Worm (Caenorhabditis elegans) whole organism, mixed stage, embryonic: Measurements from ENCODE around the gene haao-1.

Source experiments
- M03D4.4 ChIP-seq: sonication (generic microtip); optimal IDR thresholded peaks from 2 replicates; lab custom pipeline; 2017; ENCODE audit warnings: mild to moderate bottlenecking, missing genetic modification characterization, missing compliant biosample characterization
- bed-3 ChIP-seq: fragments of 200-800 bp; sonication (Bioruptor generic); optimal IDR thresholded peaks from 3 replicates; lab custom pipeline; 2018; ENCODE audit warnings: mild to moderate bottlenecking, missing genetic modification characterization, moderate library complexity, missing compliant biosample characterization
- blmp-1 ChIP-seq: fragments of 150-350 bp; optimal IDR thresholded peaks from 2 replicates; lab custom pipeline; 2014; ENCODE audit warnings: missing biosample characterization, missing genetic modification characterization
- ceh-39 ChIP-seq: fragments of 150-350 bp; optimal IDR thresholded peaks from 2 replicates; lab custom pipeline; 2014; ENCODE audit warnings: missing biosample characterization, missing genetic modification characterization
- ceh-83 ChIP-seq: fragments of 200-800 bp; sonication (Bioruptor generic); optimal IDR thresholded peaks from 2 replicates; lab custom pipeline; 2018; ENCODE audit warnings: mild to moderate bottlenecking, missing genetic modification characterization, missing compliant biosample characterization
- ces-1 ChIP-seq: fragments of 150-350 bp; optimal IDR thresholded peaks from 2 replicates; lab custom pipeline; 2014; ENCODE audit warnings: missing biosample characterization, missing genetic modification reagents, missing genetic modification characterization
- cnd-1 ChIP-seq: fragments of 200-800 bp; sonication (Bioruptor generic); optimal IDR thresholded peaks from 2 replicates; lab custom pipeline; 2018; ENCODE audit warnings: mild to moderate bottlenecking, missing genetic modification characterization, missing compliant biosample characterization
- drap-1 ChIP-seq: fragments of 200-800 bp; sonication (Bioruptor generic); optimal IDR thresholded peaks from 3 replicates; lab custom pipeline; 2018; ENCODE audit warnings: mild to moderate bottlenecking, missing genetic modification characterization, missing compliant biosample characterization
- elt-1 ChIP-seq: sonication (generic microtip); optimal IDR thresholded peaks from 2 replicates; lab custom pipeline; 2017; ENCODE audit warnings: missing genetic modification characterization, mild to moderate bottlenecking, missing compliant biosample characterization, antibody characterized with exemption, moderate library complexity, borderline replicate concordance; ENCODE audit not compliant: insufficient read depth
- flh-1 ChIP-seq: fragments of 200-800 bp; sonication (Bioruptor generic); optimal IDR thresholded peaks from 2 replicates; lab custom pipeline; 2018; ENCODE audit warnings: mild to moderate bottlenecking, missing genetic modification characterization, moderate library complexity, missing compliant biosample characterization
- ham-2 ChIP-seq: fragments of 200-800 bp; sonication (Bioruptor generic); optimal IDR thresholded peaks from 2 replicates; lab custom pipeline; 2018; ENCODE audit warnings: mild to moderate bottlenecking, missing genetic modification characterization, missing compliant biosample characterization
- hlh-1 ChIP-seq: fragments of 150-350 bp; optimal IDR thresholded peaks from 2 replicates; lab custom pipeline; 2014; ENCODE audit warnings: missing biosample characterization, missing genetic modification reagents, missing genetic modification characterization
- lin-32 ChIP-seq: fragments of 200-800 bp; sonication (Bioruptor generic); optimal IDR thresholded peaks from 2 replicates; lab custom pipeline; 2018; ENCODE audit warnings: mild to moderate bottlenecking, missing genetic modification characterization, missing compliant biosample characterization
- lsy-2 ChIP-seq: fragments of 150-350 bp; optimal IDR thresholded peaks from 2 replicates; lab custom pipeline; 2014; ENCODE audit warnings: missing biosample characterization, missing genetic modification characterization
- mab-5 ChIP-seq: fragments of 150-350 bp; optimal IDR thresholded peaks from 2 replicates; lab custom pipeline; 2014; ENCODE audit warnings: missing biosample characterization, missing genetic modification characterization
- mep-1 ChIP-seq: fragments of 150-350 bp; optimal IDR thresholded peaks from 2 replicates; lab custom pipeline; 2017; ENCODE audit warnings: missing biosample characterization, missing genetic modification reagents, missing genetic modification characterization, inconsistent platforms
- mls-2 ChIP-seq: sonication (generic microtip); optimal IDR thresholded peaks from 2 replicates; lab custom pipeline; 2016; ENCODE audit warnings: mild to moderate bottlenecking, missing genetic modification characterization, moderate library complexity, missing compliant biosample characterization
- nhr-12 ChIP-seq: fragments of 150-350 bp; optimal IDR thresholded peaks from 2 replicates; lab custom pipeline; 2014; ENCODE audit warnings: missing biosample characterization, missing genetic modification characterization
- nhr-2 ChIP-seq: fragments of 150-350 bp; optimal IDR thresholded peaks from 2 replicates; lab custom pipeline; 2014; ENCODE audit warnings: missing biosample characterization, missing genetic modification characterization
- nhr-28 ChIP-seq: fragments of 150-350 bp; optimal IDR thresholded peaks from 2 replicates; lab custom pipeline; 2014; ENCODE audit warnings: missing biosample characterization, missing genetic modification characterization
- nhr-76 ChIP-seq: sonication (generic microtip); optimal IDR thresholded peaks from 2 replicates; lab custom pipeline; 2017; ENCODE audit warnings: missing biosample characterization, missing genetic modification characterization
- pha-4 ChIP-seq: fragments of 150-350 bp; optimal IDR thresholded peaks from 2 replicates; lab custom pipeline; 2018; ENCODE audit warnings: missing biosample characterization, missing genetic modification reagents, missing genetic modification characterization
- sem-2 ChIP-seq: fragments of 200-800 bp; sonication (Bioruptor generic); optimal IDR thresholded peaks from 2 replicates; lab custom pipeline; 2018; ENCODE audit warnings: mild to moderate bottlenecking, missing genetic modification characterization, missing compliant biosample characterization
- snpc-4 ChIP-seq: fragments of 150-350 bp; optimal IDR thresholded peaks from 2 replicates; lab custom pipeline; 2014; ENCODE audit warnings: missing biosample characterization, missing genetic modification characterization
- sptf-1 ChIP-seq: sonication (generic microtip); optimal IDR thresholded peaks from 2 replicates; lab custom pipeline; 2017; ENCODE audit warnings: mild to moderate bottlenecking, missing genetic modification characterization, moderate library complexity, missing compliant biosample characterization
- unc-120 ChIP-seq: sonication (generic microtip); optimal IDR thresholded peaks from 2 replicates; lab custom pipeline; 2017; ENCODE audit warnings: missing genetic modification characterization, missing compliant biosample characterization; ENCODE audit not compliant: poor library complexity, severe bottlenecking
- unc-39 ChIP-seq: fragments of 150-350 bp; optimal IDR thresholded peaks from 2 replicates; lab custom pipeline; 2014; ENCODE audit warnings: missing biosample characterization, missing genetic modification characterization
- unc-62 ChIP-seq: fragments of 150-350 bp; optimal IDR thresholded peaks from 2 replicates; lab custom pipeline; 2014; ENCODE audit warnings: missing biosample characterization, missing genetic modification reagents, missing genetic modification characterization
- zip-8 ChIP-seq: fragments of 150-350 bp; optimal IDR thresholded peaks from 2 replicates; lab custom pipeline; 2014; ENCODE audit warnings: missing biosample characterization, missing genetic modification characterization
- ztf-11 ChIP-seq: fragments of 150-350 bp; optimal IDR thresholded peaks from 2 replicates; lab custom pipeline; 2014; ENCODE audit warnings: missing biosample characterization, missing genetic modification characterization

Gene haao-1

ce11 chrV:9504474-9504960, at the start of gene haao-1:
Gene haao-1 (plus strand): TSS chrV:9504910.
- TF ChIP-seq sptf-1 (tag; lab: Kevin White, UChicago) (no peak), sem-2 (GFP tag; lab: Kevin White, UChicago) (no peak), pha-4 (tag; lab: Kevin White, UChicago) (no peak), ceh-39 (tag; lab: Kevin White, UChicago) (no peak), nhr-76 (tag; lab: Kevin White, UChicago) (no peak), mep-1 (tag; lab: Kevin White, UChicago) (no peak), blmp-1 (no peak), flh-1 (GFP tag; lab: Kevin White, UChicago) (no peak), ces-1 (no peak), nhr-12 (tag; lab: Kevin White, UChicago) (no peak), M03D4.4 (no peak), ham-2 (GFP tag; lab: Kevin White, UChicago) (no peak), bed-3 (no peak), elt-1 (tag; lab: Kevin White, UChicago) (no peak)
- TF ChIP-seq, all 35 proteins: peak for 0

ce11 chrV:9457535-9457934, 47.2 kb upstream of the haao-1 start:
- TF ChIP-seq flh-1 (GFP tag; lab: Kevin White, UChicago) (no peak), drap-1 (no peak), cnd-1 (tag; lab: Kevin White, UChicago) (no peak), nhr-28 (tag; lab: Kevin White, UChicago) (no peak), ceh-83 (no peak)
- TF ChIP-seq, all 35 proteins: peak for 0

ce11 chrV:9462605-9463004, 42.1 kb upstream of the haao-1 start, which contains the start of gene F07D3.3:
Gene F07D3.3 (minus strand): TSS chrV:9462705.
- TF ChIP-seq mls-2 (tag; lab: Kevin White, UChicago) (no peak), unc-39 (no peak), ham-2 (GFP tag; lab: Kevin White, UChicago) (no peak), snpc-4 (tag; lab: Kevin White, UChicago) (no peak), flh-1 (GFP tag; lab: Kevin White, UChicago) (no peak), nhr-76 (tag; lab: Kevin White, UChicago) (no peak), cnd-1 (tag; lab: Kevin White, UChicago) (no peak), pha-4 (tag; lab: Kevin White, UChicago) (no peak), ceh-83 (no peak), sptf-1 (tag; lab: Kevin White, UChicago) (no peak), mab-5 (no peak), zip-8 (tag; lab: Kevin White, UChicago) (no peak), nhr-12 (tag; lab: Kevin White, UChicago) (no peak), bed-3 (no peak), nhr-2 (no peak), ceh-39 (tag; lab: Kevin White, UChicago) (no peak), lin-32 (GFP tag; lab: Kevin White, UChicago) (no peak), mep-1 (tag; lab: Kevin White, UChicago) (no peak), unc-62 (GFP tag; lab: Kevin White, UChicago) (no peak), unc-120 (tag; lab: Kevin White, UChicago) (no peak)

ce11 chrV:9465529-9465928, 39.2 kb upstream of the haao-1 start:
- TF ChIP-seq zip-8 (tag; lab: Kevin White, UChicago), result no peak
- no peak for TF ChIP-seq ceh-83
- TF ChIP-seq unc-39, result no peak
- no peak for TF ChIP-seq unc-120 (tag; lab: Kevin White, UChicago)
- no peak for TF ChIP-seq pha-4 (tag; lab: Kevin White, UChicago)
- TF ChIP-seq mep-1 (tag; lab: Kevin White, UChicago), result no peak
- TF ChIP-seq mls-2 (tag; lab: Kevin White, UChicago), result no peak
- TF ChIP-seq elt-1 (tag; lab: Kevin White, UChicago), result no peak

- TF ChIP-seq mab-5, result no peak
- no peak for TF ChIP-seq ces-1
- TF ChIP-seq elt-1 (tag; lab: Kevin White, UChicago), result no peak
- no peak for TF ChIP-seq sptf-1 (tag; lab: Kevin White, UChicago)
- TF ChIP-seq sem-2 (GFP tag; lab: Kevin White, UChicago), result no peak
- TF ChIP-seq blmp-1, result no peak
- TF ChIP-seq ham-2 (GFP tag; lab: Kevin White, UChicago), result no peak
Measured at ce11 chrV:9471675-9472074, 33.0 kb upstream of the haao-1 start, which contains the start of gene flp-6. Gene flp-6 (plus strand): TSS chrV:9471975.

- no peak for TF ChIP-seq bed-3
- TF ChIP-seq lsy-2 (tag; lab: Kevin White, UChicago), result no peak
- no peak for TF ChIP-seq lin-32 (GFP tag; lab: Kevin White, UChicago)
- no peak for TF ChIP-seq sptf-1 (tag; lab: Kevin White, UChicago)
- TF ChIP-seq hlh-1 (tag; lab: Kevin White, UChicago), result no peak
- TF ChIP-seq ztf-11 (tag; lab: Kevin White, UChicago), result no peak
- TF ChIP-seq mep-1 (tag; lab: Kevin White, UChicago), result no peak
Measured at ce11 chrV:9473924-9474323, 30.8 kb upstream of the haao-1 start.
